Worm (Caenorhabditis elegans): ENCODE measurements around the gene T23F6.5.

DNA sequence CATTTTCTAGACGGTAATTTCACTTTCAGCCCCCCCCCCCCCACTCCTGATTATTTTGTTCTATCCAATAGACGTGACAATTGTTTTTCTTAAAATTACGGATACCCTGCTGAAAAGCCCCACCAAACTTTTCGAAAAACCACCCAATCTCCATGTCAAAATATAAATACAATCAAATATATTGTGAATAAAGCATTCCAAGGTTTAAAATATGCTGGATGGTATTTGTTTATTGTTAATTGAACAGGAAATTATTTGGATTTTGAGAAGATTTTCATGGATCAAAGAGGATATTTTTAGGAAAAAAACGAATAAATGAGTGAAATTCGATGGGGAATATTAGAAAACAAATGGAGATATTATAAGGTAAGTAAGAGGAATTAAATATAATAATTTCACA lies 37.5 kb downstream of the T23F6.5 start, which contains the start of gene C27D8.4:
- TF ChIP-seq daf-12 (tag; optimal IDR thresholded peaks at IDR 0.05): no peak
- no peak for TF ChIP-seq aly-2 (tag; optimal IDR thresholded peaks at IDR 0.05)
- TF ChIP-seq lir-3 (tag; optimal IDR thresholded peaks at IDR 0.05): no peak
- TF ChIP-seq nhr-77 (tag; optimal IDR thresholded peaks at IDR 0.05): no peak
- TF ChIP-seq T26A8.4 (GFP tag; IDR thresholded peaks at IDR 0.05): no peak
